Worm (Caenorhabditis elegans) whole organism, late embryonic: Measurements from ENCODE around the gene cwp-3.

Source experiments
- K09A11.1 ChIP-seq: sonication (generic microtip); optimal IDR thresholded peaks from 2 replicates; lab custom pipeline; 2017; ENCODE audit warnings: antibody characterized with exemption, mild to moderate bottlenecking, missing genetic modification characterization, missing compliant biosample characterization; ENCODE audit not compliant: insufficient read depth
- dve-1 ChIP-seq: sonication (generic microtip); optimal IDR thresholded peaks from 2 replicates; lab custom pipeline; 2017; ENCODE audit warnings: antibody characterized with exemption, mild to moderate bottlenecking, missing genetic modification characterization, missing compliant biosample characterization
- nfya-1 ChIP-seq: sonication (generic microtip); optimal IDR thresholded peaks from 2 replicates; lab custom pipeline; 2017; ENCODE audit warnings: missing genetic modification characterization, mild to moderate bottlenecking, missing compliant biosample characterization, antibody characterized with exemption, moderate library complexity
- pha-2 ChIP-seq: sonication (generic microtip); optimal IDR thresholded peaks from 2 replicates; lab custom pipeline; 2017; ENCODE audit warnings: mild to moderate bottlenecking, missing genetic modification characterization, missing compliant biosample characterization
- pha-4 ChIP-seq: fragments of 150-350 bp; optimal IDR thresholded peaks from 2 replicates; lab custom pipeline; 2018; ENCODE audit warnings: missing biosample characterization, missing genetic modification reagents, missing genetic modification characterization
- pqm-1 ChIP-seq: sonication (generic microtip); optimal IDR thresholded peaks from 2 replicates; lab custom pipeline; 2016; ENCODE audit warnings: missing genetic modification characterization, missing compliant biosample characterization
- pros-1 ChIP-seq: fragments of 150-350 bp; optimal IDR thresholded peaks from 2 replicates; lab custom pipeline; 2014; ENCODE audit warnings: missing biosample characterization, missing genetic modification reagents, missing genetic modification characterization
- rnt-1 ChIP-seq: sonication (generic microtip); optimal IDR thresholded peaks from 2 replicates; lab custom pipeline; 2016; ENCODE audit warnings: missing genetic modification characterization, missing compliant biosample characterization
- sdc-2 ChIP-seq: sonication (generic microtip); optimal IDR thresholded peaks from 2 replicates; lab custom pipeline; 2016; ENCODE audit warnings: missing genotype, missing genetic modification characterization, missing compliant biosample characterization
- unc-3 ChIP-seq, 2 experiments: fragments of 200-800 bp in 1 of 2; sonication (Bioruptor generic) in 1 of 2; sonication (generic microtip) in 1 of 2; conservative IDR thresholded peaks in 1 of 2; optimal IDR thresholded peaks in 1 of 2; 2 replicates each; pipeline versions ENCODE4 v1.3.6 to Lab custom; 2016 to 2022; ENCODE audit warnings: missing compliant biosample characterization in 2 of 2, missing genetic modification characterization in 2 of 2, missing genetic modification reagents in 1 of 2
- zip-5 ChIP-seq: sonication (generic microtip); optimal IDR thresholded peaks from 2 replicates; lab custom pipeline; 2016; ENCODE audit warnings: missing genetic modification characterization, missing compliant biosample characterization

ce11 chrV:4846507-4846906 is 3.9 kb downstream of the cwp-3 start:
- TF ChIP-seq pqm-1 (tag; lab: Kevin White, UChicago) (no peak), zip-5 (no peak), dve-1 (tag; lab: Kevin White, UChicago) (no peak), pros-1 (tag; lab: Kevin White, UChicago) (no peak), sdc-2 (tag; lab: Kevin White, UChicago) (no peak), K09A11.1 (tag; lab: Kevin White, UChicago) (no peak), rnt-1 (tag; lab: Kevin White, UChicago) (no peak), pha-2 (no peak), nfya-1 (tag; lab: Kevin White, UChicago) (no peak), unc-3 (GFP tag; conservative IDR thresholded peaks at IDR 0.05; lab: Robert Waterston, UW) (no peak), unc-3 (tag; optimal IDR thresholded peaks at IDR 0.05; lab: Kevin White, UChicago) (no peak), pha-4 (no peak)
